Fruit fly (Drosophila melanogaster) whole organism, embryonic: ENCODE measurements around the gene CG5435.

Experiments used
- CG1024 ChIP-seq: fragments of 200-800 bp; sonication (Bioruptor generic); IDR thresholded peaks from 2 replicates; pipeline ENCODE4 v1.3.6; 2022; ENCODE audit warnings: missing biosample characterization, missing genetic modification characterization
- CG11696 ChIP-seq: fragments of 200-800 bp; sonication (Bioruptor generic); IDR thresholded peaks from 2 replicates; pipeline ENCODE4 v1.3.6; 2022; ENCODE audit warnings: missing biosample characterization, missing genetic modification characterization
- CG11723 ChIP-seq: fragments of 200-800 bp; sonication (Bioruptor generic); optimal IDR thresholded peaks from 2 replicates; lab custom pipeline; 2017; ENCODE audit warnings: missing biosample characterization, mild to moderate bottlenecking, missing genetic modification characterization
- CG12391 ChIP-seq: fragments of 200-800 bp; sonication (Bioruptor generic); optimal IDR thresholded peaks from 3 replicates; lab custom pipeline; 2018; ENCODE audit warnings: missing biosample characterization, mild to moderate bottlenecking, missing genetic modification characterization, moderate library complexity
- CG12942 ChIP-seq: fragments of 200-800 bp; sonication (Bioruptor generic); optimal IDR thresholded peaks from 3 replicates; lab custom pipeline; 2016; ENCODE audit warnings: missing biosample characterization, missing genetic modification characterization
- CG13123 ChIP-seq: fragments of 200-800 bp; sonication (Bioruptor generic); optimal IDR thresholded peaks from 2 replicates; lab custom pipeline; 2016; ENCODE audit warnings: missing biosample characterization, missing genetic modification characterization
- CG13296 ChIP-seq: fragments of 200-800 bp; sonication (Bioruptor generic); optimal IDR thresholded peaks from 3 replicates; lab custom pipeline; 2018; ENCODE audit warnings: missing biosample characterization, mild to moderate bottlenecking, missing genetic modification characterization
- CG15479 ChIP-seq: fragments of 200-800 bp; sonication (Bioruptor generic); optimal IDR thresholded peaks from 3 replicates; lab custom pipeline; 2019; ENCODE audit warnings: missing biosample characterization, mild to moderate bottlenecking, missing genetic modification characterization, moderate library complexity
- CG1602 ChIP-seq: fragments of 200-800 bp; sonication (Bioruptor generic); optimal IDR thresholded peaks from 3 replicates; lab custom pipeline; 2016; ENCODE audit warnings: missing biosample characterization, missing genetic modification characterization
- CG18262 ChIP-seq: fragments of 200-800 bp; optimal IDR thresholded peaks from 3 replicates; lab custom pipeline; 2019; ENCODE audit warnings: missing biosample characterization, mild to moderate bottlenecking, missing genetic modification characterization, moderate library complexity
- CG2889 ChIP-seq: fragments of 200-800 bp; sonication (Bioruptor generic); IDR thresholded peaks from 3 replicates; pipeline ENCODE4 v1.3.6; 2022; ENCODE audit warnings: missing biosample characterization, missing genetic modification characterization
- CG31365 ChIP-seq: fragments of 200-800 bp; sonication (Bioruptor generic); optimal IDR thresholded peaks from 2 replicates; lab custom pipeline; 2018; ENCODE audit warnings: missing biosample characterization, mild to moderate bottlenecking, missing genetic modification characterization
- CG33213 ChIP-seq: fragments of 200-800 bp; sonication (Bioruptor generic); optimal IDR thresholded peaks from 3 replicates; lab custom pipeline; 2016; ENCODE audit warnings: missing biosample characterization, missing genetic modification characterization
- CG34422 ChIP-seq: fragments of 200-800 bp; sonication (Bioruptor generic); IDR thresholded peaks from 3 replicates; pipeline ENCODE4 v1.3.6; 2022; ENCODE audit warnings: missing biosample characterization, missing genetic modification characterization
- CG3995 ChIP-seq: fragments of 200-800 bp; sonication (Bioruptor generic); optimal IDR thresholded peaks from 3 replicates; lab custom pipeline; 2016; ENCODE audit warnings: missing biosample characterization, missing genetic modification characterization
- CG4820 ChIP-seq: fragments of 200-800 bp; sonication (Bioruptor generic); optimal IDR thresholded peaks from 3 replicates; lab custom pipeline; 2016; ENCODE audit warnings: missing biosample characterization, missing genetic modification characterization
- CG5245 ChIP-seq: fragments of 200-800 bp; sonication (Bioruptor generic); optimal IDR thresholded peaks from 3 replicates; lab custom pipeline; 2016; ENCODE audit warnings: missing biosample characterization, missing genetic modification characterization
- CG7987 ChIP-seq: fragments of 200-800 bp; sonication (Bioruptor generic); optimal IDR thresholded peaks from 2 replicates; lab custom pipeline; 2018; ENCODE audit warnings: missing biosample characterization, mild to moderate bottlenecking, missing genetic modification characterization, moderate library complexity
- Chrac-16 ChIP-seq: fragments of 200-800 bp; sonication (Bioruptor generic); optimal IDR thresholded peaks from 3 replicates; lab custom pipeline; 2016; ENCODE audit warnings: missing biosample characterization, missing genetic modification characterization
- D19B ChIP-seq: fragments of 200-800 bp; sonication (Bioruptor generic); optimal IDR thresholded peaks from 2 replicates; lab custom pipeline; 2017; ENCODE audit warnings: missing biosample characterization, mild to moderate bottlenecking, missing genetic modification characterization
- Dek ChIP-seq: fragments of 200-800 bp; sonication (Bioruptor generic); optimal IDR thresholded peaks from 3 replicates; lab custom pipeline; 2019; ENCODE audit warnings: missing biosample characterization, mild to moderate bottlenecking, missing genetic modification characterization, moderate library complexity
- Dp ChIP-seq: fragments of 200-800 bp; sonication (Bioruptor generic); optimal IDR thresholded peaks from 2 replicates; lab custom pipeline; 2018; ENCODE audit warnings: missing biosample characterization, mild to moderate bottlenecking, missing genetic modification characterization, moderate library complexity
- H2.0 ChIP-seq: fragments of 200-800 bp; sonication (Bioruptor generic); IDR thresholded peaks from 2 replicates; pipeline ENCODE4 v1.3.6; 2022; ENCODE audit warnings: missing biosample characterization, missing genetic modification characterization
- HHEX ChIP-seq: fragments of 200-800 bp; sonication (Bioruptor generic); optimal IDR thresholded peaks from 3 replicates; lab custom pipeline; 2017; ENCODE audit warnings: missing biosample characterization, mild to moderate bottlenecking, missing genetic modification characterization, missing genetic modification reagents
- Hmx ChIP-seq: fragments of 200-800 bp; sonication (Bioruptor generic); optimal IDR thresholded peaks from 2 replicates; lab custom pipeline; 2016; ENCODE audit warnings: missing biosample characterization, missing genetic modification characterization
- Med ChIP-seq: fragments of 200-800 bp; sonication (Bioruptor generic); peaks from one replicate; lab custom pipeline; 2016; ENCODE audit warnings: missing biosample characterization, missing genetic modification characterization, mild to moderate bottlenecking, inconsistent platforms, moderate library complexity
- ac ChIP-seq: fragments of 200-800 bp; sonication (Bioruptor generic); optimal IDR thresholded peaks from 3 replicates; lab custom pipeline; 2017; ENCODE audit warnings: missing biosample characterization, mild to moderate bottlenecking, missing genetic modification characterization
- cg ChIP-seq: fragments of 200-800 bp; sonication (Bioruptor generic); optimal IDR thresholded peaks from 3 replicates; lab custom pipeline; 2019; ENCODE audit warnings: missing biosample characterization, mild to moderate bottlenecking, missing genetic modification characterization, moderate library complexity
- chn ChIP-seq: fragments of 200-800 bp; sonication (Bioruptor generic); optimal IDR thresholded peaks from 2 replicates; lab custom pipeline; 2016; ENCODE audit warnings: missing biosample characterization, missing genetic modification characterization
- ci ChIP-seq: fragments of 200-800 bp; sonication (Bioruptor generic); IDR thresholded peaks from 3 replicates; pipeline ENCODE4 v1.3.6; 2022; ENCODE audit warnings: missing biosample characterization, missing genetic modification characterization
- fu2 ChIP-seq: fragments of 200-800 bp; sonication (Bioruptor generic); optimal IDR thresholded peaks from 2 replicates; lab custom pipeline; 2016; ENCODE audit warnings: missing biosample characterization, missing genetic modification characterization
- gfzf ChIP-seq: fragments of 200-800 bp; sonication (Bioruptor generic); optimal IDR thresholded peaks from 2 replicates; lab custom pipeline; 2016; ENCODE audit warnings: missing biosample characterization, mild to moderate bottlenecking, missing genetic modification characterization, moderate library complexity
- hth ChIP-seq: fragments of >200 bp; optimal IDR thresholded peaks from 2 replicates; lab custom pipeline; 2017; ENCODE audit warnings: inconsistent platforms
- ind ChIP-seq: fragments of 200-800 bp; sonication (Bioruptor generic); optimal IDR thresholded peaks from 3 replicates; lab custom pipeline; 2016; ENCODE audit warnings: missing biosample characterization, missing genetic modification characterization
- jigr1 ChIP-seq: fragments of 200-800 bp; sonication (Bioruptor generic); IDR thresholded peaks from 3 replicates; pipeline ENCODE4 v1.3.6; 2022; ENCODE audit warnings: missing biosample characterization, missing genetic modification characterization
- maf-S ChIP-seq: fragments of 200-800 bp; sonication (Bioruptor generic); optimal IDR thresholded peaks from 2 replicates; lab custom pipeline; 2016; ENCODE audit warnings: missing biosample characterization, missing genetic modification characterization
- nerfin-2 ChIP-seq: fragments of 200-800 bp; sonication (Bioruptor generic); IDR thresholded peaks from 2 replicates; pipeline ENCODE4 v1.3.6; 2022; ENCODE audit warnings: missing biosample characterization, missing genetic modification characterization; ENCODE audit not compliant: partially characterized antibody
- nmo ChIP-seq: fragments of 200-800 bp; sonication (Bioruptor generic); optimal IDR thresholded peaks from 2 replicates; lab custom pipeline; 2018; ENCODE audit warnings: missing biosample characterization, mild to moderate bottlenecking, missing genetic modification characterization, moderate library complexity
- org-1 ChIP-seq: fragments of 200-800 bp; sonication (Bioruptor generic); optimal IDR thresholded peaks from 2 replicates; lab custom pipeline; 2017; ENCODE audit warnings: missing biosample characterization, missing genetic modification characterization
- pita ChIP-seq: fragments of 200-800 bp; sonication (Bioruptor generic); optimal IDR thresholded peaks from 2 replicates; lab custom pipeline; 2017; ENCODE audit warnings: missing biosample characterization, mild to moderate bottlenecking, missing genetic modification characterization
- pum ChIP-seq: fragments of 200-800 bp; sonication (Bioruptor generic); optimal IDR thresholded peaks from 2 replicates; lab custom pipeline; 2016; ENCODE audit warnings: missing biosample characterization, missing genetic modification characterization
- pzg ChIP-seq: fragments of 200-800 bp; sonication (Bioruptor generic); optimal IDR thresholded peaks from 3 replicates; lab custom pipeline; 2018; ENCODE audit warnings: missing biosample characterization, mild to moderate bottlenecking, missing genetic modification characterization, moderate library complexity
- sc ChIP-seq, 3 experiments: fragments of >200 bp in 2 of 3; fragments of 200-800 bp in 1 of 3; sonication (Bioruptor generic) in 1 of 3; optimal IDR thresholded peaks; 2 replicates in 2 of 3; 3 replicates in 1 of 3; lab custom pipeline; 2017; ENCODE audit warnings: mild to moderate bottlenecking in 1 of 3, missing biosample characterization in 1 of 3, missing genetic modification characterization in 1 of 3, missing genetic modification reagents in 1 of 3
- sisA ChIP-seq: fragments of 200-800 bp; sonication (Bioruptor generic); IDR thresholded peaks from 2 replicates; pipeline ENCODE4 v1.3.6; 2022; ENCODE audit warnings: missing biosample characterization, missing genetic modification characterization
- slbo ChIP-seq: fragments of 200-800 bp; sonication (Bioruptor generic); IDR thresholded peaks from 2 replicates; pipeline ENCODE4 v1.3.6; 2022; ENCODE audit warnings: missing biosample characterization, missing genetic modification characterization
- sr ChIP-seq: fragments of 200-800 bp; sonication (Bioruptor generic); IDR thresholded peaks from 3 replicates; pipeline ENCODE4 v1.3.6; 2022; ENCODE audit warnings: missing biosample characterization, missing genetic modification characterization
- tna ChIP-seq: fragments of 200-800 bp; sonication (Bioruptor generic); IDR thresholded peaks from 2 replicates; pipeline ENCODE4 v1.3.6; 2022; ENCODE audit warnings: missing biosample characterization, missing genetic modification characterization; ENCODE audit not compliant: partially characterized antibody
- vvl ChIP-seq: fragments of 200-800 bp; sonication (Bioruptor generic); IDR thresholded peaks from 2 replicates; pipeline ENCODE4 v1.3.6; 2022; ENCODE audit warnings: missing biosample characterization, missing genetic modification characterization
- zfh2 ChIP-seq: fragments of 200-800 bp; sonication (Bioruptor generic); optimal IDR thresholded peaks from 2 replicates; lab custom pipeline; 2016; ENCODE audit warnings: missing biosample characterization, missing genetic modification characterization

CG5435 gene

dm6 chr2L:12433712-12434534 is 3.2 kb upstream of the CG5435 start, which contains the start of gene eRF3 (continued):
- TF ChIP-seq ac (GFP tag; lab: Kevin White, UChicago) (no peak), CG11723 (GFP tag; lab: Kevin White, UChicago) (peak; percentile 51), CG13123 (peak; percentile 57), fu2 (GFP tag; lab: Kevin White, UChicago) (peak; percentile 5), gfzf (GFP tag; lab: Kevin White, UChicago) (no peak), pum (GFP tag; lab: Kevin White, UChicago) (peak; percentile 9), CG1024 (peak; percentile 50), sr (GFP tag; lab: Robert Waterston, UW) (no peak), CG33213 (no peak), hth (lab: Kevin White, UChicago) (no peak), pita (GFP tag; lab: Kevin White, UChicago) (no peak), maf-S (GFP tag; lab: Kevin White, UChicago) (no peak), CG7987 (GFP tag; lab: Kevin White, UChicago) (peak; percentile 8), jigr1 (GFP tag; lab: Robert Waterston, UW) (no peak), H2.0 (peak; percentile 69), CG34422 (GFP tag; lab: Robert Waterston, UW) (peak; percentile 73; the same call in 2 of the 3 replicates), sisA (GFP tag; lab: Robert Waterston, UW) (peak; percentile 77), Med (GFP tag; lab: Kevin White, UChicago) (peak; percentile 74), CG3995 (GFP tag; lab: Kevin White, UChicago) (no peak), Dp (no peak), CG15479 (GFP tag; lab: Kevin White, UChicago) (no peak), vvl (GFP tag; lab: Robert Waterston, UW) (peak; percentile 83), CG13296 (peak; percentile 81), Hmx (GFP tag; lab: Kevin White, UChicago) (no peak), ind (GFP tag; lab: Kevin White, UChicago) (peak; percentile 77), CG18262 (tag; lab: Kevin White, UChicago) (peak; percentile 91), CG4820 (peak; percentile 63), slbo (GFP tag; lab: Robert Waterston, UW) (peak; percentile 87), chn (GFP tag; lab: Kevin White, UChicago) (no peak), ci (peak; percentile 64), D19B (GFP tag; lab: Kevin White, UChicago) (peak; percentile 23), CG1602 (GFP tag; lab: Kevin White, UChicago) (peak; percentile 76), CG5245 (GFP tag; lab: Kevin White, UChicago) (peak; percentile 9), org-1 (GFP tag; lab: Kevin White, UChicago) (no peak), Dek (tag; lab: Kevin White, UChicago) (peak; percentile 85), CG12942 (GFP tag; lab: Kevin White, UChicago) (peak; percentile 68), sc (optimal IDR thresholded peaks at IDR 0.05; lab: Kevin White, UChicago) (no peak), sc (GFP tag; optimal IDR thresholded peaks at IDR 0.05; lab: Kevin White, UChicago) (peak; percentile 65), Chrac-16 (GFP tag; lab: Kevin White, UChicago) (peak; percentile 76), CG11696 (GFP tag; lab: Robert Waterston, UW) (peak; percentile 66), HHEX (GFP tag; lab: Kevin White, UChicago) (peak; percentile 55), nmo (GFP tag; lab: Kevin White, UChicago) (peak; percentile 92), CG31365 (tag; lab: Kevin White, UChicago) (no peak), nerfin-2 (GFP tag; lab: Robert Waterston, UW) (peak; percentile 13), cg (GFP tag; lab: Kevin White, UChicago) (no peak), tna (GFP tag; lab: Robert Waterston, UW) (no peak; the same call in 1 of the 2 replicates), CG2889 (GFP tag; lab: Robert Waterston, UW) (peak; percentile 56; the same call in 2 of the 3 replicates), pzg (GFP tag; lab: Kevin White, UChicago) (peak; percentile 35), CG12391 (tag; lab: Kevin White, UChicago) (peak; percentile 91), zfh2 (GFP tag; lab: Kevin White, UChicago) (peak; percentile 30)
